Fruit fly (Drosophila melanogaster) whole organism, embryonic: ENCODE results near the gene Sur-8.

Experiments
- Abd-B ChIP-seq: fragments of 200-800 bp; sonication (Bioruptor generic); optimal IDR thresholded peaks from 2 replicates; lab custom pipeline; 2018; ENCODE audit warnings: missing biosample characterization, mild to moderate bottlenecking, missing genetic modification characterization, moderate library complexity
- CG14441 ChIP-seq: fragments of 200-800 bp; sonication (Bioruptor generic); IDR thresholded peaks from 2 replicates; pipeline ENCODE4 v1.3.6; 2022; ENCODE audit warnings: missing biosample characterization, missing genetic modification characterization
- CG15479 ChIP-seq: fragments of 200-800 bp; sonication (Bioruptor generic); optimal IDR thresholded peaks from 3 replicates; lab custom pipeline; 2019; ENCODE audit warnings: missing biosample characterization, mild to moderate bottlenecking, missing genetic modification characterization, moderate library complexity
- CG30403 ChIP-seq: fragments of 200-800 bp; sonication (Bioruptor generic); optimal IDR thresholded peaks from 3 replicates; lab custom pipeline; 2016; ENCODE audit warnings: missing biosample characterization, missing genetic modification characterization
- CG33557 ChIP-seq: fragments of 200-800 bp; sonication (Bioruptor generic); optimal IDR thresholded peaks from 2 replicates; lab custom pipeline; 2019; ENCODE audit warnings: missing biosample characterization, mild to moderate bottlenecking, missing genetic modification characterization, moderate library complexity
- Ets97D ChIP-seq: fragments of 200-800 bp; sonication (Bioruptor generic); optimal IDR thresholded peaks from 3 replicates; lab custom pipeline; 2016; ENCODE audit warnings: missing biosample characterization, missing genetic modification characterization
- ase ChIP-seq: fragments of 200-800 bp; sonication (Bioruptor generic); IDR thresholded peaks from 3 replicates; pipeline ENCODE4 v1.3.6; 2022; ENCODE audit warnings: missing biosample characterization, missing genetic modification characterization
- br ChIP-seq: fragments of >200 bp; optimal IDR thresholded peaks from 2 replicates; lab custom pipeline; 2017
- cato ChIP-seq: fragments of 200-800 bp; sonication (Bioruptor generic); optimal IDR thresholded peaks from 2 replicates; lab custom pipeline; 2016; ENCODE audit warnings: missing biosample characterization, missing genetic modification characterization, borderline replicate concordance
- grau ChIP-seq: fragments of 200-800 bp; optimal IDR thresholded peaks from 3 replicates; lab custom pipeline; 2019; ENCODE audit warnings: missing biosample characterization, mild to moderate bottlenecking, missing genetic modification characterization, moderate library complexity
- psq ChIP-seq: fragments of 200-800 bp; sonication (Bioruptor generic); optimal IDR thresholded peaks from 2 replicates; lab custom pipeline; 2017; ENCODE audit warnings: missing biosample characterization, missing genetic modification characterization
- usp ChIP-seq: fragments of >200 bp; optimal IDR thresholded peaks from 2 replicates; lab custom pipeline; 2017; ENCODE audit warnings: missing biosample characterization, missing genetic modification characterization

DNA sequence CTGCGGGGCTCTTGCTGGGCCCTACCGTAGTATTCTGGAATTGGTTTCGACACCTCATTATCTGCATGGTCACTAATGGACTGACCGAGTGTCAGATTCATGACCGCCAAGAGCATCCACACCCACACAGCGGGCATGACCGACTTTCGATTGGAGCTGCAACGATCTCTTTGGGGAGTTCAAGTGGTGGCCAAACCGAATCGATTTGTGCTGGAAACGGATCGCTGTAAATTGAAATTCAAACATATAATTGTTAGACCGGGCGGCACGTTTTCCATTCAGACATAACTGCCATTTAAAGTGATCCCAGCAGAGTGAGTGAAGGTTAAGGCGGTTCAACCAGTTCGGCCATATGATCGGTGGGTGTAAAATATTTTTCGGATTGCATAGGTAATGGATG, 4.1 kb upstream of the Sur-8 start, which contains the start of the genes CG42824 and CG42798:
- no peak for TF ChIP-seq ase (GFP tag; lab: Robert Waterston, UW)
- TF ChIP-seq Ets97D (GFP tag; lab: Kevin White, UChicago): no peak
- no peak for TF ChIP-seq Abd-B (GFP tag; lab: Kevin White, UChicago)
- TF ChIP-seq usp: no peak
- no peak for TF ChIP-seq br (lab: Kevin White, UChicago)
- TF ChIP-seq CG33557 (GFP tag; lab: Kevin White, UChicago): no peak
- TF ChIP-seq psq (GFP tag; lab: Kevin White, UChicago): no peak
- TF ChIP-seq CG30403 (GFP tag; lab: Kevin White, UChicago): no peak
- TF ChIP-seq cato (GFP tag; lab: Kevin White, UChicago): no peak
- TF ChIP-seq CG14441 (GFP tag; lab: Robert Waterston, UW): no peak
- no peak for TF ChIP-seq grau (tag; lab: Kevin White, UChicago)
- no peak for TF ChIP-seq CG15479
